Worm (Caenorhabditis elegans) whole organism, young adult: ENCODE measurements around the gene ced-4.
A peak's percentile ranks its signal among the peaks of the same experiment; 100 is the strongest.

ENCODE experiments used
- B0261.1 ChIP-seq: sonication (generic microtip); optimal IDR thresholded peaks from 2 replicates; lab custom pipeline; 2016; ENCODE audit warnings: mild to moderate bottlenecking, missing genetic modification characterization, moderate library complexity, missing compliant biosample characterization
- C17E4.6 ChIP-seq: fragments of 200-800 bp; sonication (Bioruptor generic); IDR thresholded peaks from 2 replicates; pipeline ENCODE4 v1.3.6; 2022; ENCODE audit warnings: missing genetic modification reagents, missing genetic modification characterization, missing compliant biosample characterization
- F10E7.11 ChIP-seq: sonication (generic microtip); optimal IDR thresholded peaks from 2 replicates; lab custom pipeline; 2017; ENCODE audit warnings: mild to moderate bottlenecking, missing genetic modification characterization, moderate library complexity, missing compliant biosample characterization
- F22D6.2 ChIP-seq: sonication (generic microtip); optimal IDR thresholded peaks from 2 replicates; lab custom pipeline; 2016; ENCODE audit warnings: mild to moderate bottlenecking, missing genetic modification characterization, missing compliant biosample characterization
- F33H1.4 ChIP-seq: fragments of 200-800 bp; sonication (Bioruptor generic); IDR thresholded peaks from 2 replicates; pipeline ENCODE4 v1.3.6; 2022; ENCODE audit warnings: missing genetic modification reagents, missing genetic modification characterization, missing compliant biosample characterization
- F52B5.7 ChIP-seq: sonication (generic microtip); optimal IDR thresholded peaks from 2 replicates; lab custom pipeline; 2016; ENCODE audit warnings: mild to moderate bottlenecking, missing genetic modification characterization, missing compliant biosample characterization
- K11D2.4 ChIP-seq: fragments of 200-800 bp; sonication (Bioruptor generic); IDR thresholded peaks from 2 replicates; pipeline ENCODE4 v1.3.6; 2022; ENCODE audit warnings: missing genetic modification reagents, missing genetic modification characterization, missing compliant biosample characterization
- T26A5.8 ChIP-seq: sonication (generic microtip); optimal IDR thresholded peaks from 2 replicates; lab custom pipeline; 2016; ENCODE audit warnings: missing genetic modification characterization, missing compliant biosample characterization
- Y53F4B.3 ChIP-seq: fragments of 200-800 bp; sonication (Bioruptor generic); IDR thresholded peaks from 2 replicates; pipeline ENCODE4 v1.3.6; 2022; ENCODE audit warnings: missing genetic modification reagents, missing genetic modification characterization, missing compliant biosample characterization
- Y53G8AR.9 ChIP-seq: fragments of 200-800 bp; sonication (Bioruptor generic); conservative IDR thresholded peaks from 2 replicates; pipeline ENCODE4 v1.3.6; 2022; ENCODE audit warnings: missing genetic modification reagents, missing genetic modification characterization, missing compliant biosample characterization
- Y95B8A.8 ChIP-seq: fragments of 200-800 bp; sonication (Bioruptor generic); IDR thresholded peaks from 2 replicates; pipeline ENCODE4 v1.3.6; 2022; ENCODE audit warnings: missing genetic modification reagents, missing genetic modification characterization, missing compliant biosample characterization
- aptf-2 ChIP-seq: fragments of 200-800 bp; sonication (Bioruptor generic); conservative IDR thresholded peaks from 2 replicates; pipeline ENCODE4 v1.3.6; 2022; ENCODE audit warnings: missing genetic modification reagents, missing genetic modification characterization, missing compliant biosample characterization
- ccch-3 ChIP-seq: fragments of 200-800 bp; sonication (Bioruptor generic); optimal IDR thresholded peaks from 2 replicates; lab custom pipeline; 2018; ENCODE audit warnings: mild to moderate bottlenecking, missing genetic modification characterization, missing compliant biosample characterization
- ceh-91 ChIP-seq: fragments of 200-800 bp; sonication (Bioruptor generic); IDR thresholded peaks from 2 replicates; pipeline ENCODE4 v1.3.6; 2022; ENCODE audit warnings: missing genetic modification reagents, missing genetic modification characterization, missing compliant biosample characterization
- die-1 ChIP-seq: sonication (generic microtip); optimal IDR thresholded peaks from 2 replicates; lab custom pipeline; 2016; ENCODE audit warnings: missing genotype, mild to moderate bottlenecking, missing genetic modification characterization, missing compliant biosample characterization
- dox-1 ChIP-seq: fragments of 200-800 bp; sonication (Bioruptor generic); IDR thresholded peaks from 2 replicates; pipeline ENCODE4 v1.3.6; 2022; ENCODE audit warnings: missing genetic modification reagents, missing genetic modification characterization, missing compliant biosample characterization
- dpff-1 ChIP-seq: sonication (generic microtip); optimal IDR thresholded peaks from 2 replicates; lab custom pipeline; 2017; ENCODE audit warnings: mild to moderate bottlenecking, missing genetic modification characterization, missing compliant biosample characterization
- egl-44 ChIP-seq: fragments of 200-800 bp; sonication (Bioruptor generic); IDR thresholded peaks from 2 replicates; pipeline ENCODE4 v1.3.6; 2022; ENCODE audit warnings: missing genetic modification reagents, missing genetic modification characterization, missing compliant biosample characterization
- egrh-3 ChIP-seq: fragments of 200-800 bp; sonication (Bioruptor generic); IDR thresholded peaks from 2 replicates; pipeline ENCODE4 v1.3.6; 2022; ENCODE audit warnings: missing genetic modification reagents, missing genetic modification characterization, missing compliant biosample characterization
- ekl-4 ChIP-seq: fragments of 200-800 bp; sonication (Bioruptor generic); IDR thresholded peaks from 2 replicates; pipeline ENCODE4 v1.3.6; 2022; ENCODE audit warnings: missing genetic modification reagents, missing genetic modification characterization, missing compliant biosample characterization
- fkh-3 ChIP-seq: sonication (generic microtip); optimal IDR thresholded peaks from 2 replicates; lab custom pipeline; 2016; ENCODE audit warnings: mild to moderate bottlenecking, missing genetic modification characterization, missing compliant biosample characterization
- hlh-12 ChIP-seq: sonication (generic microtip); optimal IDR thresholded peaks from 2 replicates; lab custom pipeline; 2016; ENCODE audit warnings: missing genetic modification characterization, missing compliant biosample characterization
- hmg-1.2 ChIP-seq: fragments of 200-800 bp; sonication (Bioruptor generic); IDR thresholded peaks from 2 replicates; pipeline ENCODE4 v1.3.6; 2022; ENCODE audit warnings: missing genetic modification reagents, missing genetic modification characterization, missing compliant biosample characterization
- hmg-20 ChIP-seq: fragments of 200-800 bp; sonication (Bioruptor generic); IDR thresholded peaks from 2 replicates; pipeline ENCODE4 v1.3.6; 2022; ENCODE audit warnings: missing genetic modification reagents, missing genetic modification characterization, missing compliant biosample characterization
- lin-26 ChIP-seq: fragments of 200-800 bp; sonication (Bioruptor generic); IDR thresholded peaks from 2 replicates; pipeline ENCODE4 v1.3.6; 2022; ENCODE audit warnings: missing genetic modification reagents, missing genetic modification characterization, missing compliant biosample characterization
- lin-54 ChIP-seq: fragments of 200-800 bp; sonication (Bioruptor generic); optimal IDR thresholded peaks from 2 replicates; lab custom pipeline; 2018; ENCODE audit warnings: mild to moderate bottlenecking, missing genetic modification characterization, missing compliant biosample characterization
- lsl-1 ChIP-seq: fragments of 200-800 bp; sonication (Bioruptor generic); optimal IDR thresholded peaks from 2 replicates; lab custom pipeline; 2018; ENCODE audit warnings: mild to moderate bottlenecking, missing genetic modification characterization, moderate library complexity, missing compliant biosample characterization
- madf-10 ChIP-seq: sonication (generic microtip); optimal IDR thresholded peaks from 2 replicates; lab custom pipeline; 2016; ENCODE audit warnings: mild to moderate bottlenecking, missing genetic modification characterization, missing compliant biosample characterization
- madf-3 ChIP-seq: fragments of 200-800 bp; sonication (Bioruptor generic); IDR thresholded peaks from 2 replicates; pipeline ENCODE4 v1.3.6; 2022; ENCODE audit warnings: missing genetic modification reagents, missing genetic modification characterization, missing compliant biosample characterization
- madf-6 ChIP-seq: fragments of 200-800 bp; sonication (Bioruptor generic); IDR thresholded peaks from 2 replicates; pipeline ENCODE4 v1.3.6; 2022; ENCODE audit warnings: missing genetic modification reagents, missing genetic modification characterization, missing compliant biosample characterization
- madf-8 ChIP-seq: fragments of 200-800 bp; sonication (Bioruptor generic); conservative IDR thresholded peaks from 2 replicates; pipeline ENCODE4 v1.3.6; 2022; ENCODE audit warnings: missing genetic modification reagents, missing genetic modification characterization, missing compliant biosample characterization
- mcd-1 ChIP-seq: fragments of 200-800 bp; sonication (Bioruptor generic); IDR thresholded peaks from 2 replicates; pipeline ENCODE4 v1.3.6; 2022; ENCODE audit warnings: missing genetic modification reagents, missing genetic modification characterization, missing compliant biosample characterization
- nhr-179 ChIP-seq: sonication (generic microtip); optimal IDR thresholded peaks from 2 replicates; lab custom pipeline; 2016; ENCODE audit warnings: mild to moderate bottlenecking, missing genetic modification characterization, missing compliant biosample characterization
- nhr-80 ChIP-seq: sonication (generic microtip); optimal IDR thresholded peaks from 2 replicates; lab custom pipeline; 2016; ENCODE audit warnings: missing genetic modification characterization, missing compliant biosample characterization
- nhr-90 ChIP-seq: sonication (generic microtip); optimal IDR thresholded peaks from 2 replicates; lab custom pipeline; 2016; ENCODE audit warnings: missing genotype, mild to moderate bottlenecking, missing genetic modification characterization, missing compliant biosample characterization
- sdz-38 ChIP-seq: sonication (generic microtip); optimal IDR thresholded peaks from 2 replicates; lab custom pipeline; 2016; ENCODE audit warnings: missing genotype, missing genetic modification characterization, missing compliant biosample characterization
- snpc-1.1 ChIP-seq: sonication (generic microtip); optimal IDR thresholded peaks from 2 replicates; lab custom pipeline; 2017; ENCODE audit warnings: missing genetic modification characterization, mild to moderate bottlenecking, missing compliant biosample characterization, antibody characterized with exemption, moderate library complexity, missing genotype, missing genetic modification reagents; ENCODE audit not compliant: insufficient read depth
- snpc-3.4 ChIP-seq: sonication (generic microtip); optimal IDR thresholded peaks from 2 replicates; lab custom pipeline; 2017; ENCODE audit warnings: missing genetic modification characterization, mild to moderate bottlenecking, missing compliant biosample characterization, antibody characterized with exemption, moderate library complexity, missing genotype, missing genetic modification reagents
- tbp1 ChIP-seq: fragments of 200-800 bp; sonication (Bioruptor generic); optimal IDR thresholded peaks from 2 replicates; lab custom pipeline; 2018; ENCODE audit warnings: mild to moderate bottlenecking, missing genetic modification characterization, missing compliant biosample characterization
- tbx-9 ChIP-seq: sonication (generic microtip); optimal IDR thresholded peaks from 2 replicates; lab custom pipeline; 2016; ENCODE audit warnings: borderline replicate concordance, missing genetic modification characterization, inconsistent platforms, missing compliant biosample characterization
- tlf-1 ChIP-seq: fragments of 200-800 bp; sonication (Bioruptor generic); optimal IDR thresholded peaks from 2 replicates; lab custom pipeline; 2018; ENCODE audit warnings: mild to moderate bottlenecking, missing genetic modification characterization, missing compliant biosample characterization
- unc-130 ChIP-seq: sonication (generic microtip); optimal IDR thresholded peaks from 2 replicates; lab custom pipeline; 2016; ENCODE audit warnings: missing genetic modification reagents, missing genetic modification characterization, missing compliant biosample characterization
- xnd-1 ChIP-seq: sonication (generic microtip); optimal IDR thresholded peaks from 2 replicates; lab custom pipeline; 2016; ENCODE audit warnings: missing genotype, missing genetic modification reagents, missing genetic modification characterization, missing compliant biosample characterization
- zfh-2 ChIP-seq: fragments of 200-800 bp; sonication (Bioruptor generic); conservative IDR thresholded peaks from 2 replicates; pipeline ENCODE4 v1.3.6; 2022; ENCODE audit warnings: missing genetic modification reagents, missing genetic modification characterization, missing compliant biosample characterization
- zim-3 ChIP-seq: sonication (generic microtip); optimal IDR thresholded peaks from 2 replicates; lab custom pipeline; 2017; ENCODE audit warnings: mild to moderate bottlenecking, missing genetic modification characterization, moderate library complexity, missing compliant biosample characterization
- ztf-25 ChIP-seq: fragments of 200-800 bp; sonication (Bioruptor generic); IDR thresholded peaks from 2 replicates; pipeline ENCODE4 v1.3.6; 2022; ENCODE audit warnings: missing genetic modification reagents, missing genetic modification characterization, missing compliant biosample characterization
- ztf-26 ChIP-seq: sonication (generic microtip); optimal IDR thresholded peaks from 2 replicates; lab custom pipeline; 2017; ENCODE audit warnings: missing genetic modification characterization, missing compliant biosample characterization
- ztf-6 ChIP-seq: fragments of 200-800 bp; sonication (Bioruptor generic); IDR thresholded peaks from 2 replicates; pipeline ENCODE4 v1.3.6; 2022; ENCODE audit warnings: missing genetic modification reagents, missing genetic modification characterization, missing compliant biosample characterization

The ced-4 gene

ce11 chrIII:4887291-4887690 is 35.2 kb downstream of the ced-4 start, which contains the start of gene clec-6:
Gene clec-6, minus strand, starts transcription at chrIII:4887444.
- TF ChIP-seq C17E4.6 (GFP tag; lab: Robert Waterston, UW) (no peak), tbx-9 (no peak), ekl-4 (GFP tag; lab: Robert Waterston, UW) (no peak), mcd-1 (no peak), nhr-80 (tag; lab: Kevin White, UChicago) (peak; percentile 41)

ce11 chrIII:4890997-4891396 is 38.9 kb downstream of the ced-4 start, which contains the start of gene F26F4.5:
Gene F26F4.5, minus strand, starts transcription at chrIII:4891252.
- TF ChIP-seq dox-1 (GFP tag; lab: Robert Waterston, UW) (0 out of 2 replicates have a peak, but pooled peaks have one; percentile 8), lin-26 (GFP tag; lab: Robert Waterston, UW) (no peak), Y95B8A.8 (no peak), tlf-1 (no peak), snpc-1.1 (no peak), xnd-1 (tag; lab: Kevin White, UChicago) (peak; percentile 84), F10E7.11 (no peak), madf-8 (GFP tag; lab: Robert Waterston, UW) (peak; percentile 72), K11D2.4 (GFP tag; lab: Robert Waterston, UW) (no peak), aptf-2 (GFP tag; lab: Robert Waterston, UW) (no peak), ztf-6 (no peak), nhr-90 (tag; lab: Kevin White, UChicago) (no peak), madf-10 (tag; lab: Kevin White, UChicago) (no peak), ztf-25 (GFP tag; lab: Robert Waterston, UW) (no peak), unc-130 (GFP tag; lab: Kevin White, UChicago) (no peak), sdz-38 (no peak), die-1 (tag; lab: Kevin White, UChicago) (no peak), madf-6 (peak; percentile 90), hmg-20 (GFP tag; lab: Robert Waterston, UW) (no peak), C17E4.6 (GFP tag; lab: Robert Waterston, UW) (no peak), Y53F4B.3 (GFP tag; lab: Robert Waterston, UW) (no peak), zim-3 (no peak), egl-44 (no peak), B0261.1 (tag; lab: Kevin White, UChicago) (no peak), hlh-12 (tag; lab: Kevin White, UChicago) (no peak), ceh-91 (GFP tag; lab: Robert Waterston, UW) (peak; percentile 66; the same call in 1 of the 2 replicates), lin-54 (peak; percentile 12), ccch-3 (GFP tag; lab: Kevin White, UChicago) (no peak), F22D6.2 (tag; lab: Kevin White, UChicago) (no peak), ztf-26 (no peak), egrh-3 (GFP tag; lab: Robert Waterston, UW) (no peak), hmg-1.2 (GFP tag; lab: Robert Waterston, UW) (0 out of 2 replicates have a peak, but pooled peaks have one; percentile 14), T26A5.8 (tag; lab: Kevin White, UChicago) (no peak), nhr-179 (tag; lab: Kevin White, UChicago) (no peak), F52B5.7 (tag; lab: Kevin White, UChicago) (no peak), Y53G8AR.9 (GFP tag; lab: Robert Waterston, UW) (no peak), zfh-2 (no peak), madf-3 (no peak), F33H1.4 (GFP tag; lab: Robert Waterston, UW) (peak; percentile 90), mcd-1 (peak; percentile 26; the same call in 1 of the 2 replicates), tbp1 (GFP tag; lab: Kevin White, UChicago) (no peak), snpc-3.4 (tag; lab: Kevin White, UChicago) (no peak), fkh-3 (tag; lab: Kevin White, UChicago) (no peak), dpff-1 (tag; lab: Kevin White, UChicago) (no peak), lsl-1 (GFP tag; lab: Kevin White, UChicago) (peak; percentile 95)
